Worm (Caenorhabditis elegans) whole organism, L3 larva: ENCODE results near the gene srh-276.

Experiments used
- ZK546.5 ChIP-seq: sonication (generic microtip); optimal IDR thresholded peaks from 2 replicates; lab custom pipeline; 2017; ENCODE audit warnings: missing biosample characterization, missing genetic modification characterization
- aly-2 ChIP-seq: fragments of 150-350 bp; optimal IDR thresholded peaks from 2 replicates; lab custom pipeline; 2014; ENCODE audit warnings: missing biosample characterization, missing genetic modification characterization
- ama-1 ChIP-seq: fragments of 150-350 bp; optimal IDR thresholded peaks from 2 replicates; lab custom pipeline; 2018
- ceh-28 ChIP-seq: fragments of 150-350 bp; optimal IDR thresholded peaks from 2 replicates; lab custom pipeline; 2014; ENCODE audit warnings: missing biosample characterization, missing genetic modification reagents, missing genetic modification characterization
- ceh-82 ChIP-seq: fragments of 150-350 bp; optimal IDR thresholded peaks from 2 replicates; lab custom pipeline; 2014; ENCODE audit warnings: missing biosample characterization, missing genetic modification characterization
- ceh-9 ChIP-seq: sonication (generic microtip); optimal IDR thresholded peaks from 2 replicates; lab custom pipeline; 2018; ENCODE audit warnings: missing biosample characterization, missing genetic modification characterization
- egl-27 ChIP-seq: sonication (generic microtip); optimal IDR thresholded peaks from 4 replicates; lab custom pipeline; 2017; ENCODE audit warnings: missing biosample characterization, missing genetic modification reagents, missing genetic modification characterization
- egl-5 ChIP-seq: fragments of 150-350 bp; optimal IDR thresholded peaks from 2 replicates; lab custom pipeline; 2017; ENCODE audit warnings: missing biosample characterization, missing genetic modification reagents, missing genetic modification characterization, inconsistent platforms
- elt-1 ChIP-seq: fragments of 150-350 bp; optimal IDR thresholded peaks from 2 replicates; lab custom pipeline; 2014; ENCODE audit warnings: missing biosample characterization, missing genetic modification characterization
- elt-2 ChIP-seq: sonication (generic microtip); optimal IDR thresholded peaks from 2 replicates; lab custom pipeline; 2016; ENCODE audit warnings: missing genetic modification reagents, mild to moderate bottlenecking, missing genetic modification characterization, missing compliant biosample characterization
- elt-3 ChIP-seq, 3 experiments: fragments of 150-350 bp in 1 of 3; sonication (generic microtip) in 2 of 3; optimal IDR thresholded peaks; 2 replicates in 2 of 3; 4 replicates in 1 of 3; lab custom pipeline; 2014 to 2017; ENCODE audit warnings: missing biosample characterization in 3 of 3, missing genetic modification characterization in 3 of 3
- eor-1 ChIP-seq, 2 experiments: fragments of 150-350 bp; optimal IDR thresholded peaks; 2 replicates each; lab custom pipeline; 2014 to 2018; ENCODE audit warnings: missing biosample characterization in 2 of 2, missing genetic modification characterization in 2 of 2
- fkh-10 ChIP-seq: sonication (generic microtip); optimal IDR thresholded peaks from 2 replicates; lab custom pipeline; 2017; ENCODE audit warnings: missing biosample characterization, missing genetic modification reagents, missing genetic modification characterization
- fkh-2 ChIP-seq: fragments of 150-350 bp; optimal IDR thresholded peaks from 2 replicates; lab custom pipeline; 2014; ENCODE audit warnings: missing biosample characterization, missing genetic modification reagents, missing genetic modification characterization
- fos-1 ChIP-seq: fragments of 150-350 bp; optimal IDR thresholded peaks from 2 replicates; lab custom pipeline; 2014; ENCODE audit warnings: missing biosample characterization, missing genetic modification characterization
- hmg-11 ChIP-seq: sonication (generic microtip); optimal IDR thresholded peaks from 2 replicates; lab custom pipeline; 2016; ENCODE audit warnings: missing genetic modification characterization, missing compliant biosample characterization
- jun-1 ChIP-seq: fragments of 150-350 bp; optimal IDR thresholded peaks from 2 replicates; lab custom pipeline; 2014; ENCODE audit warnings: missing biosample characterization, missing genetic modification reagents, missing genetic modification characterization
- lin-15B ChIP-seq: fragments of 150-350 bp; optimal IDR thresholded peaks from 2 replicates; lab custom pipeline; 2014; ENCODE audit warnings: missing biosample characterization, missing genetic modification characterization
- mdl-1 ChIP-seq: fragments of 150-350 bp; optimal IDR thresholded peaks from 2 replicates; lab custom pipeline; 2014; ENCODE audit warnings: missing biosample characterization, missing genetic modification characterization
- mml-1 ChIP-seq: fragments of 150-350 bp; sonication (generic microtip); optimal IDR thresholded peaks from 3 replicates; lab custom pipeline; 2014; ENCODE audit warnings: missing biosample characterization, missing genetic modification characterization
- nfya-1 ChIP-seq: sonication (generic microtip); optimal IDR thresholded peaks from 2 replicates; lab custom pipeline; 2017; ENCODE audit warnings: missing genetic modification characterization, mild to moderate bottlenecking, missing compliant biosample characterization, antibody characterized with exemption, moderate library complexity; ENCODE audit not compliant: insufficient read depth
- nhr-12 ChIP-seq: fragments of 150-350 bp; optimal IDR thresholded peaks from 2 replicates; lab custom pipeline; 2014; ENCODE audit warnings: missing biosample characterization, missing genetic modification characterization
- nhr-25 ChIP-seq: sonication (generic microtip); optimal IDR thresholded peaks from 2 replicates; lab custom pipeline; 2017; ENCODE audit warnings: missing biosample characterization, missing genetic modification characterization
- nhr-28 ChIP-seq: fragments of 150-350 bp; optimal IDR thresholded peaks from 2 replicates; lab custom pipeline; 2014; ENCODE audit warnings: missing biosample characterization, missing genetic modification characterization
- nhr-43 ChIP-seq: sonication (generic microtip); optimal IDR thresholded peaks from 2 replicates; lab custom pipeline; 2016; ENCODE audit warnings: mild to moderate bottlenecking, missing genetic modification characterization, missing compliant biosample characterization; ENCODE audit not compliant: poor library complexity, severe bottlenecking
- nhr-67 ChIP-seq: fragments of 150-350 bp; optimal IDR thresholded peaks from 2 replicates; lab custom pipeline; 2014; ENCODE audit warnings: missing biosample characterization, missing genetic modification characterization
- nhr-76 ChIP-seq: fragments of 150-350 bp; sonication (generic microtip); optimal IDR thresholded peaks from 5 replicates; lab custom pipeline; 2014; ENCODE audit warnings: missing biosample characterization, missing genetic modification characterization
- pha-4 ChIP-seq: fragments of 150-350 bp; optimal IDR thresholded peaks from 2 replicates; lab custom pipeline; 2014; ENCODE audit warnings: missing biosample characterization, missing genetic modification reagents, missing genetic modification characterization
- pqm-1 ChIP-seq: fragments of 150-350 bp; optimal IDR thresholded peaks from 2 replicates; lab custom pipeline; 2017; ENCODE audit warnings: missing biosample characterization, missing genetic modification characterization, inconsistent platforms
- skn-1 ChIP-seq: fragments of 150-350 bp; optimal IDR thresholded peaks from 2 replicates; lab custom pipeline; 2014; ENCODE audit warnings: missing biosample characterization, missing genetic modification characterization
- snpc-4 ChIP-seq: fragments of 150-350 bp; optimal IDR thresholded peaks from 2 replicates; lab custom pipeline; 2014; ENCODE audit warnings: missing biosample characterization, missing genetic modification characterization
- tbx-2 ChIP-seq: sonication (generic microtip); optimal IDR thresholded peaks from 2 replicates; lab custom pipeline; 2016; ENCODE audit warnings: mild to moderate bottlenecking, missing genetic modification characterization, missing compliant biosample characterization
- unc-39 ChIP-seq: sonication (generic microtip); optimal IDR thresholded peaks from 4 replicates; lab custom pipeline; 2017; ENCODE audit warnings: missing biosample characterization, missing genetic modification characterization
- zag-1 ChIP-seq: fragments of 150-350 bp; optimal IDR thresholded peaks from 2 replicates; lab custom pipeline; 2014; ENCODE audit warnings: missing biosample characterization, missing genetic modification characterization
- ztf-11 ChIP-seq: fragments of 150-350 bp; optimal IDR thresholded peaks from 2 replicates; lab custom pipeline; 2014; ENCODE audit warnings: missing biosample characterization, missing genetic modification characterization
- ztf-4 ChIP-seq: fragments of 150-350 bp; optimal IDR thresholded peaks from 2 replicates; lab custom pipeline; 2014; ENCODE audit warnings: missing biosample characterization, missing genetic modification characterization

srh-276 gene

ce11 chrV:15529069-15529468, at the start of gene srh-276:
Gene srh-276, plus strand, starts transcription at chrV:15529369.
- TF ChIP-seq nhr-43 (no peak), eor-1 (tag; optimal IDR thresholded peaks at IDR 0.05; lab: Kevin White, UChicago) (no peak), fkh-10 (GFP tag; lab: Kevin White, UChicago) (no peak), nhr-25 (tag; lab: Kevin White, UChicago) (no peak), egl-5 (tag; lab: Kevin White, UChicago) (no peak), ZK546.5 (tag; lab: Kevin White, UChicago) (no peak), tbx-2 (tag; lab: Kevin White, UChicago) (no peak)

- TF ChIP-seq unc-39 (tag; lab: Kevin White, UChicago) = no peak
- TF ChIP-seq nhr-43 = no peak
- no peak for TF ChIP-seq egl-27 (tag; lab: Kevin White, UChicago)
- no peak for TF ChIP-seq elt-2
- TF ChIP-seq ztf-4 (tag; lab: Kevin White, UChicago) = no peak
- TF ChIP-seq zag-1 (tag; lab: Kevin White, UChicago) = no peak
- no peak for TF ChIP-seq ama-1 (lab: Kevin White, UChicago)
- no peak for TF ChIP-seq mml-1 (tag; lab: Kevin White, UChicago)
- TF ChIP-seq nhr-67 (tag; lab: Kevin White, UChicago) = no peak
- TF ChIP-seq ceh-9 (tag; lab: Kevin White, UChicago) = no peak
- no peak for TF ChIP-seq skn-1 (tag; lab: Kevin White, UChicago)
- TF ChIP-seq ceh-82 (tag; lab: Kevin White, UChicago) = no peak
- TF ChIP-seq pqm-1 (tag; lab: Kevin White, UChicago) = no peak
- TF ChIP-seq nhr-12 = no peak
- no peak for TF ChIP-seq aly-2 (tag; lab: Kevin White, UChicago)
- no peak for TF ChIP-seq ceh-28
Observed at ce11 chrV:15479825-15480224, 49.3 kb upstream of the srh-276 start.

- TF ChIP-seq fkh-2 (tag; lab: Kevin White, UChicago) (no peak), eor-1 (tag; optimal IDR thresholded peaks at IDR 0.05; lab: Kevin White, UChicago) (no peak), elt-2 (peak; percentile 33), pqm-1 (tag; lab: Kevin White, UChicago) (peak; percentile 1)
Observed at ce11 chrV:15480505-15481075, 48.6 kb upstream of the srh-276 start.

ce11 chrV:15481374-15481773, 47.8 kb upstream of the srh-276 start, which contains the start of gene nhr-150:
Gene nhr-150, minus strand, starts transcription at chrV:15481465.
- no peak for TF ChIP-seq nhr-28 (tag; lab: Kevin White, UChicago)
- no peak for TF ChIP-seq nhr-76 (tag; lab: Kevin White, UChicago)
- no peak for TF ChIP-seq ceh-9 (tag; lab: Kevin White, UChicago)
- peak; percentile 34 for TF ChIP-seq elt-1 (tag; lab: Kevin White, UChicago)

- TF ChIP-seq ztf-11 (tag; lab: Kevin White, UChicago) (no peak), elt-2 (peak; percentile 25), lin-15B (tag; lab: Kevin White, UChicago) (no peak), nfya-1 (tag; lab: Kevin White, UChicago) (no peak), mml-1 (tag; lab: Kevin White, UChicago) (no peak), snpc-4 (tag; lab: Kevin White, UChicago) (no peak), fos-1 (tag; lab: Kevin White, UChicago) (no peak), pqm-1 (tag; lab: Kevin White, UChicago) (peak; percentile 30), pha-4 (tag; lab: Kevin White, UChicago) (peak; percentile 72), elt-3 (tag; optimal IDR thresholded peaks at IDR 0.05; lab: Kevin White, UChicago) (no peak), ztf-4 (tag; lab: Kevin White, UChicago) (no peak), nhr-28 (tag; lab: Kevin White, UChicago) (no peak), skn-1 (tag; lab: Kevin White, UChicago) (no peak), hmg-11 (no peak), jun-1 (tag; lab: Kevin White, UChicago) (peak; percentile 25), nhr-76 (tag; lab: Kevin White, UChicago) (no peak), nhr-25 (tag; lab: Kevin White, UChicago) (no peak), ceh-28 (peak; percentile 58), egl-5 (tag; lab: Kevin White, UChicago) (no peak), mdl-1 (tag; lab: Kevin White, UChicago) (no peak)
- TF ChIP-seq, all 47 proteins: peak for 5
Observed at ce11 chrV:15483563-15483962, 45.6 kb upstream of the srh-276 start.
